Fruit fly (Drosophila melanogaster) whole organism, embryonic: ENCODE data around the gene MED18.

Source experiments
- Bgb ChIP-seq: fragments of 200-800 bp; sonication (Bioruptor generic); IDR thresholded peaks from 2 replicates; pipeline ENCODE4 v1.3.6; 2022; ENCODE audit warnings: missing biosample characterization, missing genetic modification characterization; ENCODE audit not compliant: partially characterized antibody
- CG14860 ChIP-seq: fragments of 200-800 bp; sonication (Bioruptor generic); IDR thresholded peaks from 3 replicates; pipeline ENCODE4 v1.3.6; 2022; ENCODE audit warnings: missing biosample characterization, missing genetic modification characterization; ENCODE audit not compliant: partially characterized antibody
- CG15011 ChIP-seq: fragments of 200-800 bp; sonication (Bioruptor generic); optimal IDR thresholded peaks from 3 replicates; lab custom pipeline; 2018; ENCODE audit warnings: missing biosample characterization, mild to moderate bottlenecking, missing genetic modification characterization
- CG17802 ChIP-seq: fragments of 200-800 bp; sonication (Bioruptor generic); optimal IDR thresholded peaks from 2 replicates; lab custom pipeline; 2018; ENCODE audit warnings: missing biosample characterization, mild to moderate bottlenecking, missing genetic modification characterization, moderate library complexity
- CG2712 ChIP-seq: fragments of 200-800 bp; optimal IDR thresholded peaks from 3 replicates; lab custom pipeline; 2019; ENCODE audit warnings: missing biosample characterization, mild to moderate bottlenecking, missing genetic modification characterization, moderate library complexity
- CG30403 ChIP-seq: fragments of 200-800 bp; sonication (Bioruptor generic); optimal IDR thresholded peaks from 3 replicates; lab custom pipeline; 2016; ENCODE audit warnings: missing biosample characterization, missing genetic modification characterization
- CG32532 ChIP-seq: fragments of 200-800 bp; sonication (Bioruptor generic); IDR thresholded peaks from 2 replicates; pipeline ENCODE4 v1.3.6; 2022; ENCODE audit warnings: missing biosample characterization, missing genetic modification characterization
- CG3995 ChIP-seq: fragments of 200-800 bp; sonication (Bioruptor generic); optimal IDR thresholded peaks from 3 replicates; lab custom pipeline; 2016; ENCODE audit warnings: missing biosample characterization, missing genetic modification characterization
- CG4360 ChIP-seq: fragments of 200-800 bp; sonication (Bioruptor generic); IDR thresholded peaks from 2 replicates; pipeline ENCODE4 v1.3.6; 2022; ENCODE audit warnings: missing biosample characterization, missing genetic modification characterization
- CG4617 ChIP-seq: fragments of 200-800 bp; sonication (Bioruptor generic); optimal IDR thresholded peaks from 3 replicates; lab custom pipeline; 2016; ENCODE audit warnings: missing biosample characterization, missing genetic modification characterization, borderline replicate concordance
- Med ChIP-seq: fragments of 200-800 bp; sonication (Bioruptor generic); peaks from one replicate; lab custom pipeline; 2016; ENCODE audit warnings: missing biosample characterization, missing genetic modification characterization, mild to moderate bottlenecking, inconsistent platforms, moderate library complexity
- Pdp1 ChIP-seq, 2 experiments: fragments of 200-800 bp; sonication (Bioruptor generic); optimal IDR thresholded peaks; 3 replicates each; lab custom pipeline; 2016; ENCODE audit warnings: missing biosample characterization in 2 of 2, missing genetic modification characterization in 2 of 2, mild to moderate bottlenecking in 1 of 2, moderate library complexity in 1 of 2
- YL-1 ChIP-seq: fragments of 200-800 bp; sonication (Bioruptor generic); optimal IDR thresholded peaks from 3 replicates; lab custom pipeline; 2017; ENCODE audit warnings: missing biosample characterization, mild to moderate bottlenecking, missing genetic modification characterization
- amos ChIP-seq: fragments of 200-800 bp; sonication (Bioruptor generic); IDR thresholded peaks from 2 replicates; pipeline ENCODE4 v1.3.6; 2022; ENCODE audit warnings: missing biosample characterization, missing genetic modification characterization; ENCODE audit not compliant: partially characterized antibody
- br ChIP-seq: fragments of >200 bp; optimal IDR thresholded peaks from 2 replicates; lab custom pipeline; 2017
- crp ChIP-seq, 2 experiments: fragments of 200-800 bp; sonication (Bioruptor generic); optimal IDR thresholded peaks; 2 replicates in 1 of 2; 3 replicates in 1 of 2; lab custom pipeline; 2017; ENCODE audit warnings: missing biosample characterization in 2 of 2, missing genetic modification characterization in 2 of 2, mild to moderate bottlenecking in 1 of 2, moderate library complexity in 1 of 2
- disco-r ChIP-seq: fragments of 200-800 bp; sonication (Bioruptor generic); optimal IDR thresholded peaks from 2 replicates; lab custom pipeline; 2016; ENCODE audit warnings: missing biosample characterization, missing genetic modification characterization
- dmrt11E ChIP-seq: fragments of 200-800 bp; sonication (Bioruptor generic); optimal IDR thresholded peaks from 3 replicates; lab custom pipeline; 2018; ENCODE audit warnings: missing biosample characterization, mild to moderate bottlenecking, missing genetic modification characterization, moderate library complexity
- fd3F ChIP-seq: fragments of 200-800 bp; sonication (Bioruptor generic); optimal IDR thresholded peaks from 2 replicates; lab custom pipeline; 2018; ENCODE audit warnings: missing biosample characterization, mild to moderate bottlenecking, missing genetic modification characterization, moderate library complexity
- grau ChIP-seq: fragments of 200-800 bp; optimal IDR thresholded peaks from 3 replicates; lab custom pipeline; 2019; ENCODE audit warnings: missing biosample characterization, mild to moderate bottlenecking, missing genetic modification characterization, moderate library complexity
- jing ChIP-seq: fragments of 200-800 bp; sonication (Bioruptor generic); optimal IDR thresholded peaks from 2 replicates; lab custom pipeline; 2018; ENCODE audit warnings: missing biosample characterization, mild to moderate bottlenecking, missing genetic modification characterization
- klu ChIP-seq: fragments of 200-800 bp; sonication (Bioruptor generic); IDR thresholded peaks from 2 replicates; pipeline ENCODE4 v1.3.6; 2022; ENCODE audit warnings: missing biosample characterization, missing genetic modification characterization
- lab ChIP-seq: fragments of 200-800 bp; sonication (Bioruptor generic); optimal IDR thresholded peaks from 3 replicates; lab custom pipeline; 2017; ENCODE audit warnings: missing biosample characterization, missing genetic modification characterization, mild to moderate bottlenecking, moderate library complexity, missing genetic modification reagents
- lbe ChIP-seq: fragments of 200-800 bp; sonication (Bioruptor generic); optimal IDR thresholded peaks from 2 replicates; lab custom pipeline; 2016; ENCODE audit warnings: missing biosample characterization, mild to moderate bottlenecking, missing genetic modification characterization
- lov ChIP-seq, 2 experiments: fragments of 200-800 bp in 1 of 2; fragments of >200 bp in 1 of 2; sonication (Bioruptor generic) in 1 of 2; IDR thresholded peaks in 1 of 2; optimal IDR thresholded peaks in 1 of 2; 2 replicates in 1 of 2; 3 replicates in 1 of 2; pipeline versions ENCODE4 v1.3.6 to Lab custom; 2017 to 2022; ENCODE audit warnings: missing biosample characterization in 1 of 2, missing genetic modification characterization in 1 of 2
- peb ChIP-seq: fragments of 200-800 bp; sonication (Bioruptor generic); IDR thresholded peaks from 2 replicates; pipeline ENCODE4 v1.3.6; 2022; ENCODE audit warnings: missing biosample characterization, missing genetic modification characterization
- row ChIP-seq: fragments of 200-800 bp; sonication (Bioruptor generic); IDR thresholded peaks from 3 replicates; pipeline ENCODE4 v1.3.6; 2022; ENCODE audit warnings: missing biosample characterization, missing genetic modification characterization
- sens-2 ChIP-seq: fragments of 200-800 bp; sonication (Bioruptor generic); IDR thresholded peaks from 2 replicates; pipeline ENCODE4 v1.3.6; 2022; ENCODE audit warnings: missing biosample characterization, missing genetic modification characterization
- slbo ChIP-seq: fragments of 200-800 bp; sonication (Bioruptor generic); IDR thresholded peaks from 2 replicates; pipeline ENCODE4 v1.3.6; 2022; ENCODE audit warnings: missing biosample characterization, missing genetic modification characterization
- sqz ChIP-seq: fragments of 200-800 bp; sonication (Bioruptor generic); optimal IDR thresholded peaks from 3 replicates; lab custom pipeline; 2018; ENCODE audit warnings: missing biosample characterization, mild to moderate bottlenecking, missing genetic modification characterization
- tup ChIP-seq: fragments of 200-800 bp; sonication (Bioruptor generic); optimal IDR thresholded peaks from 2 replicates; lab custom pipeline; 2016; ENCODE audit warnings: missing biosample characterization, mild to moderate bottlenecking, missing genetic modification characterization, moderate library complexity
- wor ChIP-seq: fragments of 200-800 bp; sonication (Bioruptor generic); IDR thresholded peaks from 2 replicates; pipeline ENCODE4 v1.3.6; 2022; ENCODE audit warnings: missing biosample characterization, missing genetic modification characterization

MED18 gene

dm6 chrX:1908757-1909156, 43.0 kb downstream of the MED18 start, which contains the start of the genes Edem1 and Rbcn-3B (continued):
- TF ChIP-seq klu (GFP tag; lab: Robert Waterston, UW) (no peak), lab (GFP tag; lab: Kevin White, UChicago) (peak; percentile 16), lov (optimal IDR thresholded peaks at IDR 0.05; lab: Kevin White, UChicago) (no peak), lov (GFP tag; IDR thresholded peaks at IDR 0.05; lab: Robert Waterston, UW) (no peak), wor (no peak), CG3995 (peak; percentile 77), amos (GFP tag; lab: Robert Waterston, UW) (peak; percentile 68), crp (GFP tag; optimal IDR thresholded peaks at IDR 0.05; lab: Kevin White, UChicago) (no peak), CG14860 (GFP tag; lab: Robert Waterston, UW) (0 out of 3 replicates have a peak, but pooled peaks have one; percentile 31), CG4617 (GFP tag; lab: Kevin White, UChicago) (peak; percentile 33), sens-2 (GFP tag; lab: Robert Waterston, UW) (no peak), CG30403 (GFP tag; lab: Kevin White, UChicago) (no peak), lbe (GFP tag; lab: Kevin White, UChicago) (peak; percentile 12), peb (no peak), CG17802 (tag; lab: Kevin White, UChicago) (no peak), Bgb (GFP tag; lab: Robert Waterston, UW) (peak; percentile 38), Med (GFP tag; lab: Kevin White, UChicago) (peak; percentile 61)

- no peak for TF ChIP-seq sqz (GFP tag; lab: Kevin White, UChicago)
- no peak for TF ChIP-seq YL-1 (GFP tag; lab: Kevin White, UChicago)
- TF ChIP-seq CG32532 (GFP tag; lab: Robert Waterston, UW) = 0 out of 2 replicates have a peak, but pooled peaks have one; percentile 16
- no peak for TF ChIP-seq dmrt11E
- TF ChIP-seq row = peak; percentile 19; the same call in 2 of the 3 replicates
- no peak for TF ChIP-seq disco-r
- TF ChIP-seq CG15011 (GFP tag; lab: Kevin White, UChicago) = no peak
- TF ChIP-seq CG2712 (tag; lab: Kevin White, UChicago) = no peak
- TF ChIP-seq grau (tag; lab: Kevin White, UChicago) = peak; percentile 81
- TF ChIP-seq slbo (GFP tag; lab: Robert Waterston, UW) = no peak
- no peak for TF ChIP-seq CG4360 (GFP tag; lab: Robert Waterston, UW)
- no peak for TF ChIP-seq tup (GFP tag; lab: Kevin White, UChicago)
- TF ChIP-seq br (lab: Kevin White, UChicago) = no peak
- peak in 1 of 2 experiments; percentile 86 for TF ChIP-seq Pdp1 (GFP tag; optimal IDR thresholded peaks at IDR 0.05; lab: Kevin White, UChicago)
- peak; percentile 10 for TF ChIP-seq Med (GFP tag; lab: Kevin White, UChicago)
- no peak for TF ChIP-seq jing (GFP tag; lab: Kevin White, UChicago)
- TF ChIP-seq fd3F (GFP tag; lab: Kevin White, UChicago) = no peak
These were observed 43.8 kb downstream of the MED18 start for dm6 chrX:1909533-1909932.
